Worm (Caenorhabditis elegans) whole organism, L4/young adult: ENCODE data around the gene W09C2.10.

Experiments
- W03F9.2 ChIP-seq: fragments of 150-350 bp; optimal IDR thresholded peaks from 2 replicates; lab custom pipeline; 2014; ENCODE audit warnings: missing biosample characterization, missing genetic modification characterization
- dao-5 ChIP-seq: sonication (generic microtip); optimal IDR thresholded peaks from 2 replicates; lab custom pipeline; 2016; ENCODE audit warnings: missing genotype, missing genetic modification characterization, moderate library complexity, missing compliant biosample characterization
- him-1 ChIP-seq: sonication (generic microtip); optimal IDR thresholded peaks from 2 replicates; lab custom pipeline; 2016; ENCODE audit warnings: missing genotype, missing genetic modification reagents, missing genetic modification characterization, missing compliant biosample characterization

The W09C2.10 gene

ce11 chrIV:9592413-9592812 lies 32.5 kb downstream of the W09C2.10 start, which contains the start of gene pei-1:
TSS of gene pei-1 (minus strand) at chrIV:9592513.
- TF ChIP-seq him-1 (tag; lab: Kevin White, UChicago) (no peak), W03F9.2 (tag; lab: Kevin White, UChicago) (no peak), dao-5 (no peak)

- TF ChIP-seq W03F9.2 (tag; lab: Kevin White, UChicago) (peak; percentile 26), dao-5 (no peak), him-1 (tag; lab: Kevin White, UChicago) (no peak)
These were observed 36.0 kb downstream of the W09C2.10 start, which contains the start of gene trcs-1 for ce11 chrIV:9588784-9589457. TSS of gene trcs-1 (minus strand) at chrIV:9588834.

DNA sequence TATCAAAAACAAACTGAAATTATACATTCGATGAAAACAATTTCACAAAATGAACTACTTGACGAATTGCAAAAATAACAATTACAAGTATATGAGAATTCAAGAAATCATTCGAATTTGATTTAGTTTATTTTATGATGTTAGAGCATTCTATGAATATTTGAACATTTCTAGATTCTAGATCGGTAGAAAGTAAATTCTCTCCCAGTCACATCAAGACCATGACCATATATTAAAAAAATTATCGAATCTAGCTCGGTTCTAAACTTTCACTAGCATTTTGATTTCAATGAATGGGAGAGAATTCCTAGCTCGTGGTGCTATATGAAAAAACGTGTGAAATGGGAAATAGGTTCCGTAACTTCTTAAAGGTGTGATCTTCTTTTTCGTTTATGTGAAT lies 40.5 kb downstream of the W09C2.10 start:
- no peak for TF ChIP-seq dao-5
- no peak for TF ChIP-seq W03F9.2 (tag; lab: Kevin White, UChicago)
- TF ChIP-seq him-1 (tag; lab: Kevin White, UChicago), result no peak

DNA sequence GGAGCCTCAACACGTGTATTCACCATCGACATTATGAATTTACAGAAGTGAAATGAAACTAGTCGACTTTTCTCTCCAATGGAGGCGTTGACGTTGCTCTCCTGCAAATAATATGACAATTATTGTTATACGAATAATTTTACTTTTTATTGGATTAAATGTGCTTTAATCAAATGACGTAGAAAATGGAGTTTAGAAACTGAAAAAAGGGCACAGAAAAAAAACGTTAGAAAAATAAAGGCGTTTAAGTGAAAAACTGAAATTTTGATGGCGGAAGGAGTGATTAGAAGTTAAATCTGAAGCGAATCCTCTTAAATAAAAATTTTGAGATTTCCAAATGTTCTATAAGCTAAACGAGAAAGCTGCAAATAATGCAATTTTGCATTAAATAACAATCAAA lies 44.9 kb downstream of the W09C2.10 start, which contains the start of gene npr-2:
TSS of gene npr-2 (minus strand) at position 101 of the 400 bp plus-strand sequence.
- TF ChIP-seq dao-5 (no peak), W03F9.2 (tag; lab: Kevin White, UChicago) (no peak), him-1 (tag; lab: Kevin White, UChicago) (no peak)
